Worm (Caenorhabditis elegans) whole organism, young adult: ENCODE data around the gene snap-29.

Experiments used
- F10E7.11 ChIP-seq: sonication (generic microtip); optimal IDR thresholded peaks from 2 replicates; lab custom pipeline; 2017; ENCODE audit warnings: mild to moderate bottlenecking, missing genetic modification characterization, moderate library complexity, missing compliant biosample characterization
- F23B12.7 ChIP-seq: sonication (generic microtip); optimal IDR thresholded peaks from 2 replicates; lab custom pipeline; 2017; ENCODE audit warnings: missing genetic modification characterization, mild to moderate bottlenecking, missing compliant biosample characterization, antibody characterized with exemption, moderate library complexity; ENCODE audit not compliant: insufficient read depth
- F33H1.4 ChIP-seq: fragments of 200-800 bp; sonication (Bioruptor generic); IDR thresholded peaks from 2 replicates; pipeline ENCODE4 v1.3.6; 2022; ENCODE audit warnings: missing genetic modification reagents, missing genetic modification characterization, missing compliant biosample characterization
- F39B2.1 ChIP-seq: fragments of 200-800 bp; sonication (Bioruptor generic); IDR thresholded peaks from 2 replicates; pipeline ENCODE4 v1.3.6; 2022; ENCODE audit warnings: missing genetic modification reagents, missing genetic modification characterization, missing compliant biosample characterization
- F49E8.2 ChIP-seq: sonication (generic microtip); optimal IDR thresholded peaks from 3 replicates; lab custom pipeline; 2017; ENCODE audit warnings: missing genetic modification characterization, mild to moderate bottlenecking, missing compliant biosample characterization, antibody characterized with exemption, moderate library complexity; ENCODE audit not compliant: insufficient read depth
- K11D2.4 ChIP-seq: fragments of 200-800 bp; sonication (Bioruptor generic); IDR thresholded peaks from 2 replicates; pipeline ENCODE4 v1.3.6; 2022; ENCODE audit warnings: missing genetic modification reagents, missing genetic modification characterization, missing compliant biosample characterization
- T26A5.8 ChIP-seq: sonication (generic microtip); optimal IDR thresholded peaks from 2 replicates; lab custom pipeline; 2016; ENCODE audit warnings: missing genetic modification characterization, missing compliant biosample characterization
- Y56A3A.18 ChIP-seq: fragments of 200-800 bp; sonication (Bioruptor generic); IDR thresholded peaks from 2 replicates; pipeline ENCODE4 v1.3.6; 2022; ENCODE audit warnings: missing genetic modification reagents, missing genetic modification characterization, missing compliant biosample characterization
- ZK185.1 ChIP-seq: sonication (generic microtip); optimal IDR thresholded peaks from 2 replicates; lab custom pipeline; 2016; ENCODE audit warnings: mild to moderate bottlenecking, missing genetic modification characterization, missing compliant biosample characterization; ENCODE audit not compliant: poor library complexity, severe bottlenecking
- attf-3 ChIP-seq: fragments of 200-800 bp; sonication (Bioruptor generic); conservative IDR thresholded peaks from 2 replicates; pipeline ENCODE4 v1.3.6; 2022; ENCODE audit warnings: missing genetic modification reagents, missing genetic modification characterization, missing compliant biosample characterization
- attf-6 ChIP-seq: fragments of 200-800 bp; sonication (Bioruptor generic); IDR thresholded peaks from 2 replicates; pipeline ENCODE4 v1.3.6; 2022; ENCODE audit warnings: missing genetic modification reagents, missing genetic modification characterization, missing compliant biosample characterization
- cebp-2 ChIP-seq: fragments of 200-800 bp; sonication (Bioruptor generic); IDR thresholded peaks from 2 replicates; pipeline ENCODE4 v1.3.6; 2022; ENCODE audit warnings: missing genetic modification characterization, missing compliant biosample characterization
- ceh-27 ChIP-seq: fragments of 200-800 bp; sonication (Bioruptor generic); optimal IDR thresholded peaks from 2 replicates; lab custom pipeline; 2018; ENCODE audit warnings: mild to moderate bottlenecking, missing genetic modification characterization, moderate library complexity, missing compliant biosample characterization
- ceh-58 ChIP-seq: fragments of 200-800 bp; sonication (Bioruptor generic); IDR thresholded peaks from 2 replicates; pipeline ENCODE4 v1.3.6; 2022; ENCODE audit warnings: missing genetic modification characterization, missing compliant biosample characterization
- chd-7 ChIP-seq: sonication (generic microtip); optimal IDR thresholded peaks from 2 replicates; lab custom pipeline; 2016; ENCODE audit warnings: mild to moderate bottlenecking, missing genetic modification characterization, moderate library complexity, missing compliant biosample characterization
- dox-1 ChIP-seq: fragments of 200-800 bp; sonication (Bioruptor generic); IDR thresholded peaks from 2 replicates; pipeline ENCODE4 v1.3.6; 2022; ENCODE audit warnings: missing genetic modification reagents, missing genetic modification characterization, missing compliant biosample characterization
- dpff-1 ChIP-seq: sonication (generic microtip); optimal IDR thresholded peaks from 2 replicates; lab custom pipeline; 2017; ENCODE audit warnings: mild to moderate bottlenecking, missing genetic modification characterization, missing compliant biosample characterization
- dpl-1 ChIP-seq: fragments of 150-350 bp; optimal IDR thresholded peaks from 2 replicates; lab custom pipeline; 2014; ENCODE audit warnings: missing biosample characterization, missing genetic modification reagents, missing genetic modification characterization
- ets-4 ChIP-seq: fragments of 200-800 bp; sonication (Bioruptor generic); optimal IDR thresholded peaks from 2 replicates; lab custom pipeline; 2018; ENCODE audit warnings: mild to moderate bottlenecking, missing genetic modification characterization, missing compliant biosample characterization
- fkh-3 ChIP-seq: sonication (generic microtip); optimal IDR thresholded peaks from 2 replicates; lab custom pipeline; 2016; ENCODE audit warnings: mild to moderate bottlenecking, missing genetic modification characterization, missing compliant biosample characterization
- hrde-1 ChIP-seq: sonication (generic microtip); optimal IDR thresholded peaks from 2 replicates; lab custom pipeline; 2016; ENCODE audit warnings: missing genetic modification characterization, mild to moderate bottlenecking, missing compliant biosample characterization, moderate library complexity, missing genotype, missing genetic modification reagents, borderline replicate concordance
- hsf-1 ChIP-seq: fragments of 200-800 bp; sonication (Bioruptor generic); IDR thresholded peaks from 2 replicates; pipeline ENCODE4 v1.3.6; 2022; ENCODE audit warnings: missing genetic modification reagents, missing genetic modification characterization, missing compliant biosample characterization
- let-607 ChIP-seq, 2 experiments: fragments of 200-800 bp in 1 of 2; sonication (Bioruptor generic) in 1 of 2; sonication (generic microtip) in 1 of 2; optimal IDR thresholded peaks; 2 replicates each; lab custom pipeline; 2016 to 2018; ENCODE audit warnings: mild to moderate bottlenecking in 2 of 2, missing compliant biosample characterization in 2 of 2, missing genetic modification characterization in 2 of 2, moderate library complexity in 2 of 2, missing genotype in 1 of 2
- lin-54 ChIP-seq: fragments of 200-800 bp; sonication (Bioruptor generic); optimal IDR thresholded peaks from 2 replicates; lab custom pipeline; 2018; ENCODE audit warnings: mild to moderate bottlenecking, missing genetic modification characterization, missing compliant biosample characterization
- lsl-1 ChIP-seq: fragments of 200-800 bp; sonication (Bioruptor generic); optimal IDR thresholded peaks from 2 replicates; lab custom pipeline; 2018; ENCODE audit warnings: mild to moderate bottlenecking, missing genetic modification characterization, moderate library complexity, missing compliant biosample characterization
- lsy-27 ChIP-seq: sonication (generic microtip); optimal IDR thresholded peaks from 2 replicates; lab custom pipeline; 2017; ENCODE audit warnings: missing genetic modification characterization, mild to moderate bottlenecking, missing compliant biosample characterization, antibody characterized with exemption, missing genotype, borderline replicate concordance; ENCODE audit not compliant: insufficient read depth
- madf-3 ChIP-seq: fragments of 200-800 bp; sonication (Bioruptor generic); IDR thresholded peaks from 2 replicates; pipeline ENCODE4 v1.3.6; 2022; ENCODE audit warnings: missing genetic modification reagents, missing genetic modification characterization, missing compliant biosample characterization
- madf-8 ChIP-seq: fragments of 200-800 bp; sonication (Bioruptor generic); conservative IDR thresholded peaks from 2 replicates; pipeline ENCODE4 v1.3.6; 2022; ENCODE audit warnings: missing genetic modification reagents, missing genetic modification characterization, missing compliant biosample characterization
- nfya-2 ChIP-seq: fragments of 200-800 bp; sonication (Bioruptor generic); IDR thresholded peaks from 2 replicates; pipeline ENCODE4 v1.3.6; 2022; ENCODE audit warnings: missing genetic modification reagents, missing genetic modification characterization, missing compliant biosample characterization
- nfyb-1 ChIP-seq: fragments of 200-800 bp; sonication (Bioruptor generic); IDR thresholded peaks from 2 replicates; pipeline ENCODE4 v1.3.6; 2022; ENCODE audit warnings: missing genetic modification reagents, missing genetic modification characterization, missing compliant biosample characterization
- nhr-90 ChIP-seq: sonication (generic microtip); optimal IDR thresholded peaks from 2 replicates; lab custom pipeline; 2016; ENCODE audit warnings: missing genotype, mild to moderate bottlenecking, missing genetic modification characterization, missing compliant biosample characterization
- snpc-4 ChIP-seq, 5 experiments: fragments of 150-350 bp in 1 of 5; sonication (generic microtip) in 4 of 5; optimal IDR thresholded peaks; 2 replicates each; lab custom pipeline; 2014 to 2018; ENCODE audit warnings: missing genetic modification characterization in 5 of 5, missing biosample characterization in 3 of 5, antibody characterized with exemption in 2 of 5, mild to moderate bottlenecking in 2 of 5, missing compliant biosample characterization in 2 of 5, missing genotype in 2 of 5, moderate library complexity in 2 of 5, missing genetic modification reagents in 1 of 5
- somi-1 ChIP-seq: fragments of 200-800 bp; sonication (Bioruptor generic); optimal IDR thresholded peaks from 2 replicates; lab custom pipeline; 2018; ENCODE audit warnings: mild to moderate bottlenecking, missing genetic modification characterization, missing compliant biosample characterization
- tbp1 ChIP-seq: fragments of 200-800 bp; sonication (Bioruptor generic); optimal IDR thresholded peaks from 2 replicates; lab custom pipeline; 2018; ENCODE audit warnings: mild to moderate bottlenecking, missing genetic modification characterization, missing compliant biosample characterization
- xnd-1 ChIP-seq: sonication (generic microtip); optimal IDR thresholded peaks from 2 replicates; lab custom pipeline; 2016; ENCODE audit warnings: missing genotype, missing genetic modification reagents, missing genetic modification characterization, missing compliant biosample characterization
- ztf-28 ChIP-seq: fragments of 200-800 bp; sonication (Bioruptor generic); IDR thresholded peaks from 2 replicates; pipeline ENCODE4 v1.3.6; 2022; ENCODE audit warnings: missing genetic modification reagents, missing genetic modification characterization, missing compliant biosample characterization

The snap-29 gene

ce11 chrIII:8799964-8800795 lies 24.1 kb downstream of the snap-29 start, which contains the start of gene F54F2.6 (continued):
- TF ChIP-seq F49E8.2 (tag; lab: Kevin White, UChicago): no peak
- peak; percentile 52 for TF ChIP-seq ZK185.1
- no peak for TF ChIP-seq nfya-2 (GFP tag; lab: Robert Waterston, UW)
- TF ChIP-seq F10E7.11 (tag; lab: Kevin White, UChicago): peak; percentile 9
- no peak for TF ChIP-seq tbp1 (GFP tag; lab: Kevin White, UChicago)
- TF ChIP-seq F23B12.7 (tag; lab: Kevin White, UChicago): no peak
- TF ChIP-seq snpc-4 (GFP tag; optimal IDR thresholded peaks at IDR 0.05; lab: Kevin White, UChicago): no peak
- TF ChIP-seq snpc-4 (tag; optimal IDR thresholded peaks at IDR 0.05; lab: Kevin White, UChicago): peak in 2 of 4 experiments; percentile 50
- peak; percentile 91 for TF ChIP-seq somi-1 (GFP tag; lab: Kevin White, UChicago)
- no peak for TF ChIP-seq nhr-90 (tag; lab: Kevin White, UChicago)
- peak in 1 of 2 experiments; percentile 36 for TF ChIP-seq let-607 (tag; optimal IDR thresholded peaks at IDR 0.05; lab: Kevin White, UChicago)
- no peak for TF ChIP-seq lsl-1
- TF ChIP-seq ceh-58 (GFP tag; lab: Robert Waterston, UW): no peak
- no peak for TF ChIP-seq F39B2.1 (GFP tag; lab: Robert Waterston, UW)
- TF ChIP-seq hsf-1 (GFP tag; lab: Robert Waterston, UW): no peak
- no peak for TF ChIP-seq attf-3 (GFP tag; lab: Robert Waterston, UW)
- TF ChIP-seq fkh-3 (tag; lab: Kevin White, UChicago): no peak
- no peak for TF ChIP-seq T26A5.8 (tag; lab: Kevin White, UChicago)
- no peak for TF ChIP-seq xnd-1
- TF ChIP-seq ceh-27 (GFP tag; lab: Kevin White, UChicago): peak; percentile 88
- 0 out of 2 replicates have a peak, but pooled peaks have one; percentile 50 for TF ChIP-seq nfyb-1 (GFP tag; lab: Robert Waterston, UW)
- TF ChIP-seq madf-8 (GFP tag; lab: Robert Waterston, UW): no peak
- no peak for TF ChIP-seq attf-6
- TF ChIP-seq hrde-1: no peak
- no peak for TF ChIP-seq Y56A3A.18 (GFP tag; lab: Robert Waterston, UW)
- peak; percentile 20 for TF ChIP-seq dpff-1 (tag; lab: Kevin White, UChicago)
- peak; percentile 82 for TF ChIP-seq chd-7 (tag; lab: Kevin White, UChicago)
- no peak for TF ChIP-seq F33H1.4 (GFP tag; lab: Robert Waterston, UW)
- TF ChIP-seq lsy-27 (tag; lab: Kevin White, UChicago): no peak
- TF ChIP-seq dpl-1 (GFP tag; lab: Kevin White, UChicago): no peak
- TF ChIP-seq madf-3 (GFP tag; lab: Robert Waterston, UW): no peak
- TF ChIP-seq cebp-2: no peak
- no peak for TF ChIP-seq ztf-28 (GFP tag; lab: Robert Waterston, UW)
- peak; percentile 42 for TF ChIP-seq ets-4 (GFP tag; lab: Kevin White, UChicago)
- TF ChIP-seq K11D2.4 (GFP tag; lab: Robert Waterston, UW): peak; percentile 73; the same call in 1 of the 2 replicates
- TF ChIP-seq dox-1 (GFP tag; lab: Robert Waterston, UW): peak; percentile 77
- TF ChIP-seq lin-54 (GFP tag; lab: Kevin White, UChicago): peak; percentile 36
